Worm (Caenorhabditis elegans) whole organism, L4/young adult: ENCODE measurements around the gene T18D3.6.

Experiments
- W03F9.2 ChIP-seq: fragments of 150-350 bp; optimal IDR thresholded peaks from 2 replicates; lab custom pipeline; 2014; ENCODE audit warnings: missing biosample characterization, missing genetic modification characterization
- dao-5 ChIP-seq: sonication (generic microtip); optimal IDR thresholded peaks from 2 replicates; lab custom pipeline; 2016; ENCODE audit warnings: missing genotype, missing genetic modification characterization, moderate library complexity, missing compliant biosample characterization
- him-1 ChIP-seq: sonication (generic microtip); optimal IDR thresholded peaks from 2 replicates; lab custom pipeline; 2016; ENCODE audit warnings: missing genotype, missing genetic modification reagents, missing genetic modification characterization, missing compliant biosample characterization

The T18D3.6 gene

DNA sequence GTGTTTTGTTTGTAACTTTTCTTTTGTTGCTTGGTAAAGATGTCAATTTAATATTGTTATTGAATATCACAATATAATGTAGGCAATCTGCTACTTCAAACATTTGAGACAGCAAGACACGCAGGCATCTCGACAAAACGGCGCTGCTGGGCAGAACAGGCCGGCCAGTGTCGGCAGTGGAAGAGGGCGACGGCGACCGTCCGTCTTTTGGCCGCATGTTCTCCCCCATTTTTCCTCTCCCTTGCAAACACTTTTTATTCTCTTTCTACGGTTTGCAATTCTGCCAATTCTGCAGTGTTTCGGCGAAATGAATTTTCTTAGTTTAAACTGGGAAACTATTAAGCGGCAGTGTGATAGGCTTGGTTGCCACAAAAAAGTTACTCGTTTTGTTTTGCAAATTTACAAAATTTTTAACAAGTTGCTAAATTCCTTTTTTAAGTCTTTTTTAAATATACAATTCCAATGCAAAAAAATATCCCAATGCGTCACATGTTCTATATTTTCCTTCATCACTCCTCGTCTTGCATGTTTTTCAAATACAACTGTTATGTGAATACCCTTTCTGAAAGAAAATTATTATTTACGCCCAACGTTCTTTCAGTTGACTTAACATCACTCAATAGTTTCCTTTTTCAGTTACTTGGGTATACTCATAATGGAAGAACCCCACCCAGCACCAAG lies at the start of gene T18D3.6:
T18D3.6 (plus strand) TSS at position 631 of the 681 bp plus-strand sequence.
- TF ChIP-seq him-1 (tag; lab: Kevin White, UChicago) (no peak), W03F9.2 (tag; lab: Kevin White, UChicago) (no peak), dao-5 (tag; lab: Kevin White, UChicago) (no peak)

ce11 chrX:12404729-12405128 lies 45.0 kb upstream of the T18D3.6 start:
- no peak for TF ChIP-seq W03F9.2 (tag; lab: Kevin White, UChicago)
- TF ChIP-seq dao-5 (tag; lab: Kevin White, UChicago) = no peak
- no peak for TF ChIP-seq him-1 (tag; lab: Kevin White, UChicago)

- TF ChIP-seq W03F9.2 (tag; lab: Kevin White, UChicago) (no peak), him-1 (tag; lab: Kevin White, UChicago) (no peak), dao-5 (tag; lab: Kevin White, UChicago) (no peak)
These were observed 43.7 kb upstream of the T18D3.6 start for ce11 chrX:12406037-12406436.

- TF ChIP-seq him-1 (tag; lab: Kevin White, UChicago) (no peak), dao-5 (tag; lab: Kevin White, UChicago) (no peak), W03F9.2 (tag; lab: Kevin White, UChicago) (no peak)
These were observed 43.1 kb upstream of the T18D3.6 start for ce11 chrX:12406592-12406991.

ce11 chrX:12407297-12407696 lies 42.4 kb upstream of the T18D3.6 start:
- TF ChIP-seq W03F9.2 (tag; lab: Kevin White, UChicago) (no peak), dao-5 (tag; lab: Kevin White, UChicago) (no peak), him-1 (tag; lab: Kevin White, UChicago) (no peak)

DNA sequence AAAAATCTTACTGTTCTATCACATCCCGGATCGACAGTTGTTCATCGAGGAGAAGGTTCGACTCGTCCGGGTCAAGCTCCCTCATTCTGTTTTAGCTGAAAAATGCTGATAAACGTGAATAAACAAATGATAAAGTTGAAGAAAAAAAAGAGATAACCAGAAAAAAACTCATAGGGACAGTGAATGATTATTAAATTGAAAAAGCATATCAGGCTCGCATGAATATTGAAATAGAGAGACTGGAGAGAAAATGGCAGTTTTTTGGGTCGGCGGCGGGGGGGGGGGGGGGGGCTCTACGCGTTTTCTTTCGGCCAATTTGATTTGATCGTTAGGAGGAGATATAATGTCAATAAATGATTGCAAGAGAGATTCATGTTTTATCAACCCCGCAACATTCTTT lies 35.8 kb upstream of the T18D3.6 start, which contains the start of gene lin-2:
lin-2 (minus strand) TSS at position 101 of the 400 bp plus-strand sequence.
- TF ChIP-seq him-1 (tag; lab: Kevin White, UChicago) = no peak
- no peak for TF ChIP-seq dao-5 (tag; lab: Kevin White, UChicago)
- TF ChIP-seq W03F9.2 (tag; lab: Kevin White, UChicago) = no peak

DNA sequence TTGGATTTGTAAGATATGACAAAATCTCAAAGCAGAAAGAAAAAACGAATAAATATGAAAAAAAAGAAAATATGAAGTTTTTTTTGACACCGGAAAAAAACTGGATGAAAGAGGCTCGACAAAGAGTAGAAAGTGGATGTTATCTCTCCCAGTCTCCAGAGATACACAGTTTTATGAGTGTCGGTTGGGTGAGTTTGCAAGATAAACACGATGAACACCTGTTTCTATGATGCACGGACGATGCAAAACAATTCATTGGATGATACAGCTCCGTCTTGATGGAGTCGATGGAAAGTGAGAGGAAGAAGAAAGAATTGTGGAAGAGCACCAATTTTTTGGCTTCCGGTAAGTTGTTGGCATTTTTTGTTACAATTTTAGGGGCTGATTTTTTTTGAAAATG lies 33.9 kb upstream of the T18D3.6 start:
- TF ChIP-seq dao-5 (tag; lab: Kevin White, UChicago) (no peak), W03F9.2 (tag; lab: Kevin White, UChicago) (no peak), him-1 (tag; lab: Kevin White, UChicago) (no peak)

DNA sequence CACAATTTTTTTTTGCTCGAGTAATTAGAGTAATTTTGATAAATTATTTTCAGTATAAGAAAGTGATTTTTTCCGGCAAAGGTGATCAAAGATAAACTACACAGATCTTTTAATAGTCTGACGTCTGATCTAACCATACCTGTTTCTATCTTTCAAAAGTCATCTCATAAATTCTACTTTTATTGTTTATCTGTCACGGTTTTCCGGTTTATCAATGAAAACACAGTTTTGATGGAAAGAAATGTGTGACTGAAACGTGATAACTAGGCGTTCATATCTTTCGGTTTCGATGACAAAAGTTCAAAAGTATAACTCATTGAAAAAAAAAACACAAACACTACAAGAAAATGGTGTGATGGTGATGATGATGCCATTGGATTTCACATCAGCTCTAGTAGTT lies 27.1 kb upstream of the T18D3.6 start:
- TF ChIP-seq him-1 (tag; lab: Kevin White, UChicago) (no peak), W03F9.2 (tag; lab: Kevin White, UChicago) (no peak), dao-5 (tag; lab: Kevin White, UChicago) (no peak)

ce11 chrX:12425427-12425826 lies 24.3 kb upstream of the T18D3.6 start, which contains the start of gene T24D3.2:
TSS of gene T24D3.2 (plus strand) at chrX:12425730.
- TF ChIP-seq W03F9.2 (tag; lab: Kevin White, UChicago) = no peak
- no peak for TF ChIP-seq dao-5 (tag; lab: Kevin White, UChicago)
- TF ChIP-seq him-1 (tag; lab: Kevin White, UChicago) = no peak

DNA sequence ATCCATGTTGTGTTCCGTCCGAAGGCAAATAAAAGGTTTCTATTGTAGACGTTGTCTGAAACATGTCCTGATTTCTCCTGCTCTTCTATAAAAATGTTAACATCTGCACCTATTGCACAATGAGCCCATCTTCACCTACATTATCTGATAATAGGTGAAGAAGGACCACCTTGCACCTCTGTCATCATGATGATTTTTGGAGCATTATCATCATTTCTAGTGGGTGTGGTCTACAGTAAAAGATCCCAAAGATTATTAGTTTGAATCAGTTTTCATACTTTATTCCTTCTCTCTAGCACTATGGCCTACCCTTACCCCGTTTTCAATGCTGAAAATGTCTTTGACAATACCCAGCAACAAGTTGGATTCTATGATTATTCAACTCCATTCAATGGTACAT lies 19.4 kb upstream of the T18D3.6 start, which contains the start of gene med-1:
med-1 (plus strand) TSS at position 301 of the 400 bp plus-strand sequence.
- no peak for TF ChIP-seq dao-5 (tag; lab: Kevin White, UChicago)
- no peak for TF ChIP-seq him-1 (tag; lab: Kevin White, UChicago)
- no peak for TF ChIP-seq W03F9.2 (tag; lab: Kevin White, UChicago)

DNA sequence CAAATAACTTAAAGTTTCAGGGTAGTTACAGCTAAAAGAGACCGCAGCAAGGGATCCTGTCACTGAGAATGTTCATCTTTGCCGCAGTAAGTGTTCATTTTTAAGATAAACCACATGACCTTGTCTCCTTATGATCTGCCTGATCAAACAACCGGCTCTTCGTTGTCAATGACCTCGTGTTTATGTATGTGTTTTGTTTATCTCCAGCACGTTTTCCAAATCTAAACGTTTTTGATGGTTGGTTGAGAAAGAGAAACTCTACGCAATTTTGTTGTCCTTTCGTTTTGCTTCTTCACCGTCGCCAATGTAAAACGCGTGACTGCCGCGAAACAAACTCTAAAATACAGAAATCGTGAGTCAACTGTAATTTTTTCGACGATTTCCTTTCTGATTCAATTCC lies 15.6 kb upstream of the T18D3.6 start, which contains the start of gene tsct-1:
tsct-1 (plus strand) TSS at position 12 of the 400 bp plus-strand sequence.
- TF ChIP-seq dao-5 (tag; lab: Kevin White, UChicago) = no peak
- TF ChIP-seq W03F9.2 (tag; lab: Kevin White, UChicago) = no peak
- no peak for TF ChIP-seq him-1 (tag; lab: Kevin White, UChicago)

DNA sequence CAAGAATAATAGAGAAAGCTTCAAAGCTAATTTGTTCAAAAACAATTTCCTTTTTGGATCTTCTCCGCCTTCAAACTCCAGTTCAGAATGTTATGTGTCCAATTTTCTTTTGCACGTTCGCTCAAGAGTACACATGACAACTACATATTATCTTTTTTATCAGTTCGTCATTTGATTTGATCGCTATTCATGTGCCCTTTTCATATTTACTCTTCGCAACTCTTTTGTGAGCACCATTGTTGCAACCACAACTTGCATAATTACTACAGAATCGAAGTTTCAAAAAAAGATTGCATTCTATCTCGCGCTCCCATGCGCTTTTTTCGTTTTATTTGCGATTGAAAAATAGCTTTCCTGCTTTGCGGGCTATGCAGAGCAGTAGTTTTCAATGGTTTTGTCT lies 14.4 kb upstream of the T18D3.6 start:
- TF ChIP-seq him-1 (tag; lab: Kevin White, UChicago) (no peak), W03F9.2 (tag; lab: Kevin White, UChicago) (no peak), dao-5 (tag; lab: Kevin White, UChicago) (no peak)

- TF ChIP-seq W03F9.2 (tag; lab: Kevin White, UChicago) (no peak), dao-5 (tag; lab: Kevin White, UChicago) (no peak), him-1 (tag; lab: Kevin White, UChicago) (no peak)
These were observed 13.2 kb upstream of the T18D3.6 start for ce11 chrX:12436486-12436885.

DNA sequence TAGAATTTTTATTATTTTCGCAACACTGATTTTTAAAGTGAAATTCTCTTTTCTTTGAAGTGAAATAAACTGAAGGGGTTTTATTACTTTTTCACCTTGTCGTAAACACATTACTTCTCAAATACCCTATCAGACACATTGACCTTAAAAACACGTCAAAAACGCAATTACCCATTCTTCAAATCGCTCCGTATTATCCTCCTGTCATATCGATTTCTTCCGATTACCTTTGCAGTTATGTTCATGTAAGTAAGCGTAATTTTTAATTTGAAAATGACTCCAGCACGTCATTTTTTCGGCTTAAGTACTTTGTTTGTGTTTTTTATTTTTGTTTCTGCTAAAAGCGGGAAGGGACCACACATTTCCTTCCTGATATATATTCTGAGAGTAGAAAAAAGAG lies 11.4 kb upstream of the T18D3.6 start:
- TF ChIP-seq him-1 (tag; lab: Kevin White, UChicago) = no peak
- no peak for TF ChIP-seq dao-5 (tag; lab: Kevin White, UChicago)
- TF ChIP-seq W03F9.2 (tag; lab: Kevin White, UChicago) = no peak
